Worm (Caenorhabditis elegans) whole organism, midembryonic: ENCODE results near the gene K02E2.6.

Source experiments
- T22C8.4 ChIP-seq: fragments of 200-800 bp; sonication (Bioruptor generic); IDR thresholded peaks from 2 replicates; pipeline ENCODE4 v1.3.6; 2022; ENCODE audit warnings: missing genetic modification characterization, missing compliant biosample characterization
- cog-1 ChIP-seq: sonication (generic microtip); optimal IDR thresholded peaks from 2 replicates; lab custom pipeline; 2016; ENCODE audit warnings: missing genetic modification characterization, missing compliant biosample characterization
- flt-1 ChIP-seq: fragments of 200-800 bp; sonication (Bioruptor generic); IDR thresholded peaks from 2 replicates; pipeline ENCODE4 v1.3.6; 2022; ENCODE audit warnings: missing genetic modification characterization, missing compliant biosample characterization
- klf-2 ChIP-seq: fragments of 200-800 bp; sonication (Bioruptor generic); conservative IDR thresholded peaks from 2 replicates; pipeline ENCODE4 v1.3.6; 2022; ENCODE audit warnings: missing genetic modification reagents, missing genetic modification characterization, missing compliant biosample characterization
- med-1 ChIP-seq: sonication (generic microtip); optimal IDR thresholded peaks from 2 replicates; lab custom pipeline; 2017; ENCODE audit warnings: missing genetic modification characterization, mild to moderate bottlenecking, missing compliant biosample characterization, antibody characterized with exemption, missing genetic modification reagents; ENCODE audit not compliant: insufficient read depth
- ref-1 ChIP-seq: fragments of 200-800 bp; sonication (Bioruptor generic); conservative IDR thresholded peaks from 2 replicates; pipeline ENCODE4 v1.3.6; 2022; ENCODE audit warnings: missing genetic modification reagents, missing genetic modification characterization, missing compliant biosample characterization
- tab-1 ChIP-seq: fragments of 200-800 bp; sonication (Bioruptor generic); IDR thresholded peaks from 2 replicates; pipeline ENCODE4 v1.3.6; 2022; ENCODE audit warnings: missing genetic modification characterization, missing compliant biosample characterization
- ztf-23 ChIP-seq: fragments of 200-800 bp; sonication (Bioruptor generic); IDR thresholded peaks from 2 replicates; pipeline ENCODE4 v1.3.6; 2022; ENCODE audit warnings: missing genetic modification reagents, missing genetic modification characterization, missing compliant biosample characterization
- ztf-29 ChIP-seq: fragments of 200-800 bp; sonication (Bioruptor generic); IDR thresholded peaks from 2 replicates; pipeline ENCODE4 v1.3.6; 2022; ENCODE audit warnings: missing genetic modification reagents, missing genetic modification characterization, missing compliant biosample characterization

K02E2.6 gene

ce11 chrV:20380320-20380719 is at the start of gene K02E2.6:
Gene K02E2.6, plus strand, starts transcription at chrV:20380561.
- TF ChIP-seq ztf-29 (GFP tag; lab: Robert Waterston, UW) (no peak), med-1 (GFP tag; lab: Kevin White, UChicago) (no peak), T22C8.4 (no peak), ref-1 (GFP tag; lab: Robert Waterston, UW) (no peak), flt-1 (GFP tag; lab: Robert Waterston, UW) (no peak), ztf-23 (no peak), tab-1 (GFP tag; lab: Robert Waterston, UW) (no peak), cog-1 (tag; lab: Kevin White, UChicago) (no peak), klf-2 (GFP tag; lab: Robert Waterston, UW) (no peak)

ce11 chrV:20335264-20335663 is 45.1 kb upstream of the K02E2.6 start, which contains the start of gene Y38H6A.5:
Gene Y38H6A.5, minus strand, starts transcription at chrV:20335364.
- no peak for TF ChIP-seq cog-1 (tag; lab: Kevin White, UChicago)
- no peak for TF ChIP-seq klf-2 (GFP tag; lab: Robert Waterston, UW)
- TF ChIP-seq tab-1 (GFP tag; lab: Robert Waterston, UW), result no peak
- no peak for TF ChIP-seq med-1 (GFP tag; lab: Kevin White, UChicago)
- TF ChIP-seq ztf-23, result no peak
- TF ChIP-seq T22C8.4, result no peak
- TF ChIP-seq flt-1 (GFP tag; lab: Robert Waterston, UW), result no peak
- TF ChIP-seq ref-1 (GFP tag; lab: Robert Waterston, UW), result no peak
- no peak for TF ChIP-seq ztf-29 (GFP tag; lab: Robert Waterston, UW)

- no peak for TF ChIP-seq cog-1 (tag; lab: Kevin White, UChicago)
- no peak for TF ChIP-seq T22C8.4
- no peak for TF ChIP-seq tab-1 (GFP tag; lab: Robert Waterston, UW)
- no peak for TF ChIP-seq flt-1 (GFP tag; lab: Robert Waterston, UW)
- no peak for TF ChIP-seq ztf-23
- no peak for TF ChIP-seq ztf-29 (GFP tag; lab: Robert Waterston, UW)
- TF ChIP-seq med-1 (GFP tag; lab: Kevin White, UChicago), result no peak
Measured at ce11 chrV:20338020-20338419, 42.3 kb upstream of the K02E2.6 start.

ce11 chrV:20338870-20339269 is 41.5 kb upstream of the K02E2.6 start:
- TF ChIP-seq ref-1 (GFP tag; lab: Robert Waterston, UW) (no peak), klf-2 (GFP tag; lab: Robert Waterston, UW) (no peak), ztf-23 (no peak), T22C8.4 (no peak), flt-1 (GFP tag; lab: Robert Waterston, UW) (no peak)

ce11 chrV:20344889-20345288 is 35.5 kb upstream of the K02E2.6 start, which contains the start of gene Y38H6A.3:
Gene Y38H6A.3, plus strand, starts transcription at chrV:20345189.
- TF ChIP-seq ztf-23 (no peak), tab-1 (GFP tag; lab: Robert Waterston, UW) (no peak), klf-2 (GFP tag; lab: Robert Waterston, UW) (no peak), cog-1 (tag; lab: Kevin White, UChicago) (no peak), ref-1 (GFP tag; lab: Robert Waterston, UW) (no peak), med-1 (GFP tag; lab: Kevin White, UChicago) (no peak), T22C8.4 (no peak), flt-1 (GFP tag; lab: Robert Waterston, UW) (no peak), ztf-29 (GFP tag; lab: Robert Waterston, UW) (no peak)

ce11 chrV:20347625-20348024 is 32.7 kb upstream of the K02E2.6 start:
- TF ChIP-seq ref-1 (GFP tag; lab: Robert Waterston, UW) (no peak), ztf-23 (no peak), ztf-29 (GFP tag; lab: Robert Waterston, UW) (no peak), med-1 (GFP tag; lab: Kevin White, UChicago) (no peak), cog-1 (tag; lab: Kevin White, UChicago) (no peak), T22C8.4 (no peak), flt-1 (GFP tag; lab: Robert Waterston, UW) (no peak), tab-1 (GFP tag; lab: Robert Waterston, UW) (no peak), klf-2 (GFP tag; lab: Robert Waterston, UW) (no peak)

- no peak for TF ChIP-seq T22C8.4
- TF ChIP-seq cog-1 (tag; lab: Kevin White, UChicago), result no peak
Measured at ce11 chrV:20350382-20350781, 30.0 kb upstream of the K02E2.6 start.

- TF ChIP-seq cog-1 (tag; lab: Kevin White, UChicago) (no peak), ztf-29 (GFP tag; lab: Robert Waterston, UW) (no peak), med-1 (GFP tag; lab: Kevin White, UChicago) (no peak), ztf-23 (no peak), T22C8.4 (no peak), ref-1 (GFP tag; lab: Robert Waterston, UW) (no peak), klf-2 (GFP tag; lab: Robert Waterston, UW) (no peak), tab-1 (GFP tag; lab: Robert Waterston, UW) (no peak), flt-1 (GFP tag; lab: Robert Waterston, UW) (no peak)
Measured at ce11 chrV:20351195-20351594, 29.2 kb upstream of the K02E2.6 start, which contains the start of gene K02E2.1. Gene K02E2.1, plus strand, starts transcription at chrV:20351495.

ce11 chrV:20356472-20356871 is 23.9 kb upstream of the K02E2.6 start, which contains the start of gene grd-11:
Gene grd-11, plus strand, starts transcription at chrV:20356772.
- TF ChIP-seq T22C8.4, result no peak
- TF ChIP-seq ztf-29 (GFP tag; lab: Robert Waterston, UW), result no peak
- TF ChIP-seq ref-1 (GFP tag; lab: Robert Waterston, UW), result no peak
- no peak for TF ChIP-seq cog-1 (tag; lab: Kevin White, UChicago)
- TF ChIP-seq ztf-23, result no peak
- no peak for TF ChIP-seq flt-1 (GFP tag; lab: Robert Waterston, UW)
- no peak for TF ChIP-seq klf-2 (GFP tag; lab: Robert Waterston, UW)
- TF ChIP-seq med-1 (GFP tag; lab: Kevin White, UChicago), result no peak
- TF ChIP-seq tab-1 (GFP tag; lab: Robert Waterston, UW), result no peak

ce11 chrV:20366839-20367238 is 13.5 kb upstream of the K02E2.6 start, which contains the start of gene K02E2.8:
Gene K02E2.8, minus strand, starts transcription at chrV:20366939.
- TF ChIP-seq ref-1 (GFP tag; lab: Robert Waterston, UW) (no peak), klf-2 (GFP tag; lab: Robert Waterston, UW) (no peak), ztf-23 (no peak), tab-1 (GFP tag; lab: Robert Waterston, UW) (no peak), ztf-29 (GFP tag; lab: Robert Waterston, UW) (no peak), cog-1 (tag; lab: Kevin White, UChicago) (no peak), flt-1 (GFP tag; lab: Robert Waterston, UW) (no peak), med-1 (GFP tag; lab: Kevin White, UChicago) (no peak), T22C8.4 (no peak)
